Fruit fly (Drosophila melanogaster) whole organism: ENCODE results near the gene Nepl3.

Source experiments
- Dll ChIP-seq: fragments of >200 bp; optimal IDR thresholded peaks from 2 replicates; lab custom pipeline; 2017
- psq ChIP-seq: fragments of >200 bp; optimal IDR thresholded peaks from 2 replicates; lab custom pipeline; 2017

- TF ChIP-seq Dll (lab: Kevin White, UChicago), result no peak
- no peak for TF ChIP-seq psq
Measured at dm6 chr2L:5062799-5063404, 4.9 kb upstream of the Nepl3 start.
